Fruit fly (Drosophila melanogaster): Measurements from ENCODE around the gene Zip99C.

Gene Zip99C

DNA sequence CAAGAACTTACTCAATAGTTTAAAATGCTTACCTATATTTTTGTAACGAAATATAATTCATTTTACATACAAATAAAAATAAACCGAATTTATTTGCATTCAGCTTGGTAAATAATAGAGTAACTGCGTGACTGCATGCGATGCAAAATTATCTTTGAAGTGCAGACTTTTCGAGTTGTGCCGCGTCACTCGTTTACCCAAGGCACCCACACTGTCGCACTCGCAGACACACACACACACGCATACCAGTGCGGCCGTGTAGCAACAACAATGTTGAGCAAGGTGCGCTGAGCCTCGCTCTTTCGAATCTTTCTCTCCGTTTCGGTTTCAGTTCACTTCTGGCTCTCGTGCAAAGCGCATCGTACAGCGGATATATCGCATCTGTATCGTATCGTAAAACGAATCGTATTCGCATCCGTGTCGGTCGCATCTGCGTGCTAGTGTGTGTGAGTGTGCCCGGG is 8.1 kb upstream of the Zip99C start, which contains the start of gene CG31038 (continued):
- TF ChIP-seq fd102C (GFP tag; optimal IDR thresholded peaks at IDR 0.05), result no peak
- TF ChIP-seq CHES-1-like (GFP tag; optimal IDR thresholded peaks at IDR 0.05), result no peak
- TF ChIP-seq CG7271 (tag; optimal IDR thresholded peaks at IDR 0.05), result no peak
- no peak for TF ChIP-seq CG9797 (GFP tag; optimal IDR thresholded peaks at IDR 0.05)
- TF ChIP-seq bowl (GFP tag; IDR thresholded peaks at IDR 0.05), result no peak
- TF ChIP-seq CG33557 (GFP tag; optimal IDR thresholded peaks at IDR 0.05), result no peak
- no peak for TF ChIP-seq zfh2 (GFP tag; optimal IDR thresholded peaks at IDR 0.05)
- no peak for TF ChIP-seq gt (GFP tag; IDR thresholded peaks at IDR 0.05)
- no peak for TF ChIP-seq CG15514 (GFP tag; optimal IDR thresholded peaks at IDR 0.05)
- peak; percentile 7 for TF ChIP-seq CG30403 (GFP tag; optimal IDR thresholded peaks at IDR 0.05)
- TF ChIP-seq ci (GFP tag; IDR thresholded peaks at IDR 0.05), result peak; percentile 84; the same call in 2 of the 3 replicates
- no peak for TF ChIP-seq Kr (GFP tag; optimal IDR thresholded peaks at IDR 0.05)
- no peak for TF ChIP-seq gcm2 (GFP tag; optimal IDR thresholded peaks at IDR 0.05)
- TF ChIP-seq Stat92E (GFP tag; optimal IDR thresholded peaks at IDR 0.05), result peak in 1 of 3 experiments; percentile 32
- TF ChIP-seq CG13296 (GFP tag; optimal IDR thresholded peaks at IDR 0.05), result no peak
- TF ChIP-seq sd (tag; optimal IDR thresholded peaks at IDR 0.05), result no peak
- TF ChIP-seq CG16813 (GFP tag; IDR thresholded peaks at IDR 0.05; ENCODE audit: partially characterized antibody), result peak; percentile 37; the same call in 1 of the 3 replicates
- 0 out of 2 replicates have a peak, but pooled peaks have one; percentile 7 for TF ChIP-seq Adf1 (GFP tag; IDR thresholded peaks at IDR 0.05)
- TF ChIP-seq gsb-n (tag; optimal IDR thresholded peaks at IDR 0.05), result peak; percentile 36
- TF ChIP-seq CG10462 (GFP tag; optimal IDR thresholded peaks at IDR 0.05), result no peak
- no peak for TF ChIP-seq Spps (tag; optimal IDR thresholded peaks at IDR 0.05)
- TF ChIP-seq CG3726 (GFP tag; IDR thresholded peaks at IDR 0.05), result no peak
- no peak for TF ChIP-seq Ssrp (tag; optimal IDR thresholded peaks at IDR 0.05)
- TF ChIP-seq ac (GFP tag; optimal IDR thresholded peaks at IDR 0.05), result no peak
- 0 out of 2 replicates have a peak, but pooled peaks have one; percentile 3 for TF ChIP-seq aop (GFP tag; IDR thresholded peaks at IDR 0.05)
- TF ChIP-seq Taf1 (GFP tag; IDR thresholded peaks at IDR 0.05), result no peak
- peak; percentile 1 for TF ChIP-seq lbe (GFP tag; optimal IDR thresholded peaks at IDR 0.05)
- no peak for TF ChIP-seq fd64A (GFP tag; optimal IDR thresholded peaks at IDR 0.05)
- TF ChIP-seq CG5180 (GFP tag; optimal IDR thresholded peaks at IDR 0.05), result peak; percentile 23
- no peak for TF ChIP-seq CG17361 (GFP tag; IDR thresholded peaks at IDR 0.05)
- no peak for TF ChIP-seq ewg (GFP tag; optimal IDR thresholded peaks at IDR 0.05)
- TF ChIP-seq crp (GFP tag; optimal IDR thresholded peaks at IDR 0.05), result no peak
- no peak for TF ChIP-seq CG6813 (GFP tag; optimal IDR thresholded peaks at IDR 0.05)
- peak; percentile 4 for TF ChIP-seq Blimp-1 (GFP tag; optimal IDR thresholded peaks at IDR 0.05)
- no peak for TF ChIP-seq CG4730 (GFP tag; IDR thresholded peaks at IDR 0.05)
- TF ChIP-seq al (GFP tag; IDR thresholded peaks at IDR 0.05), result no peak
- TF ChIP-seq danr (GFP tag; IDR thresholded peaks at IDR 0.05), result no peak
- TF ChIP-seq Nf-YB (GFP tag; optimal IDR thresholded peaks at IDR 0.05), result no peak
- peak; percentile 43 for TF ChIP-seq kay (GFP tag; optimal IDR thresholded peaks at IDR 0.05)
- no peak for TF ChIP-seq CG11696 (GFP tag; IDR thresholded peaks at IDR 0.05)
- TF ChIP-seq CG30431 (GFP tag; optimal IDR thresholded peaks at IDR 0.05), result no peak
- TF ChIP-seq trem (tag; optimal IDR thresholded peaks at IDR 0.05), result no peak
- TF ChIP-seq ind (GFP tag; optimal IDR thresholded peaks at IDR 0.05), result no peak
- TF ChIP-seq Nf-YA (GFP tag; IDR thresholded peaks at IDR 0.05), result no peak
- TF ChIP-seq nau (GFP tag; optimal IDR thresholded peaks at IDR 0.05), result no peak
- TF ChIP-seq CG9437 (GFP tag; optimal IDR thresholded peaks at IDR 0.05), result no peak
- no peak for TF ChIP-seq CG9817 (tag; optimal IDR thresholded peaks at IDR 0.05)
- TF ChIP-seq CG34376 (GFP tag; optimal IDR thresholded peaks at IDR 0.05), result no peak
- no peak for TF ChIP-seq Dref (GFP tag; IDR thresholded peaks at IDR 0.05)
- no peak for TF ChIP-seq Ptx1 (GFP tag; IDR thresholded peaks at IDR 0.05)
- TF ChIP-seq CG12942 (GFP tag; optimal IDR thresholded peaks at IDR 0.05), result no peak

Measured in whole organism, embryonic.